Fruit fly (Drosophila melanogaster) S2 (cell line): ENCODE measurements around the gene CG18764.
A peak's percentile ranks its signal among the peaks of the same experiment; 100 is the strongest.

Source experiments
- CG8478 ChIP-seq: fragments of >200 bp; optimal IDR thresholded peaks from 2 replicates; lab custom pipeline; 2018
- CTCF ChIP-seq, 2 experiments: fragments of >200 bp; optimal IDR thresholded peaks; 2 replicates each; lab custom pipeline; 2018

- peak; percentile 4 to 47 for TF ChIP-seq CTCF (optimal IDR thresholded peaks at IDR 0.05; lab: Kevin White, UChicago)
- no peak for TF ChIP-seq CG8478
Measured at dm6 chr3R:11581340-11582252, 45.1 kb upstream of the CG18764 start, which contains the start of gene wkd.
